Worm (Caenorhabditis elegans) whole organism, young adult: ENCODE measurements around the gene pll-1.

Experiments used
- C17E4.6 ChIP-seq: fragments of 200-800 bp; sonication (Bioruptor generic); IDR thresholded peaks from 2 replicates; pipeline ENCODE4 v1.3.6; 2022; ENCODE audit warnings: missing genetic modification reagents, missing genetic modification characterization, missing compliant biosample characterization
- F22D6.2 ChIP-seq: sonication (generic microtip); optimal IDR thresholded peaks from 2 replicates; lab custom pipeline; 2016; ENCODE audit warnings: mild to moderate bottlenecking, missing genetic modification characterization, missing compliant biosample characterization
- F37B4.10 ChIP-seq: fragments of 200-800 bp; sonication (Bioruptor generic); IDR thresholded peaks from 2 replicates; pipeline ENCODE4 v1.3.6; 2022; ENCODE audit warnings: missing genetic modification characterization, missing compliant biosample characterization
- F39B2.1 ChIP-seq: fragments of 200-800 bp; sonication (Bioruptor generic); IDR thresholded peaks from 2 replicates; pipeline ENCODE4 v1.3.6; 2022; ENCODE audit warnings: missing genetic modification reagents, missing genetic modification characterization, missing compliant biosample characterization
- F52B5.7 ChIP-seq: sonication (generic microtip); optimal IDR thresholded peaks from 2 replicates; lab custom pipeline; 2016; ENCODE audit warnings: mild to moderate bottlenecking, missing genetic modification characterization, missing compliant biosample characterization
- K12H6.12 ChIP-seq: fragments of 200-800 bp; sonication (Bioruptor generic); optimal IDR thresholded peaks from 2 replicates; lab custom pipeline; 2018; ENCODE audit warnings: mild to moderate bottlenecking, missing genetic modification characterization, missing compliant biosample characterization
- Y56A3A.18 ChIP-seq: fragments of 200-800 bp; sonication (Bioruptor generic); IDR thresholded peaks from 2 replicates; pipeline ENCODE4 v1.3.6; 2022; ENCODE audit warnings: missing genetic modification reagents, missing genetic modification characterization, missing compliant biosample characterization
- akir-1 ChIP-seq: fragments of 200-800 bp; sonication (Bioruptor generic); optimal IDR thresholded peaks from 2 replicates; lab custom pipeline; 2018; ENCODE audit warnings: mild to moderate bottlenecking, missing genetic modification characterization, moderate library complexity, missing compliant biosample characterization
- ama-1 ChIP-seq, 3 experiments: fragments of 150-350 bp in 1 of 3; sonication (generic microtip) in 2 of 3; optimal IDR thresholded peaks; 2 replicates each; lab custom pipeline; 2014 to 2018; ENCODE audit warnings: missing biosample characterization in 2 of 3, missing genetic modification characterization in 2 of 3, missing genetic modification reagents in 2 of 3
- cebp-1 ChIP-seq, 2 experiments: fragments of 200-800 bp in 1 of 2; sonication (Bioruptor generic) in 1 of 2; sonication (generic microtip) in 1 of 2; IDR thresholded peaks in 1 of 2; optimal IDR thresholded peaks in 1 of 2; 2 replicates each; pipeline versions ENCODE4 v1.3.6 to Lab custom; 2017 to 2022; ENCODE audit warnings: missing compliant biosample characterization in 2 of 2, missing genetic modification characterization in 2 of 2, mild to moderate bottlenecking in 1 of 2, missing genetic modification reagents in 1 of 2, moderate library complexity in 1 of 2
- ceh-27 ChIP-seq: fragments of 200-800 bp; sonication (Bioruptor generic); optimal IDR thresholded peaks from 2 replicates; lab custom pipeline; 2018; ENCODE audit warnings: mild to moderate bottlenecking, missing genetic modification characterization, moderate library complexity, missing compliant biosample characterization
- ceh-40 ChIP-seq: fragments of 200-800 bp; sonication (Bioruptor generic); IDR thresholded peaks from 2 replicates; pipeline ENCODE4 v1.3.6; 2022; ENCODE audit warnings: missing genetic modification characterization, missing compliant biosample characterization
- chd-7 ChIP-seq: sonication (generic microtip); optimal IDR thresholded peaks from 2 replicates; lab custom pipeline; 2016; ENCODE audit warnings: mild to moderate bottlenecking, missing genetic modification characterization, moderate library complexity, missing compliant biosample characterization
- dox-1 ChIP-seq: fragments of 200-800 bp; sonication (Bioruptor generic); IDR thresholded peaks from 2 replicates; pipeline ENCODE4 v1.3.6; 2022; ENCODE audit warnings: missing genetic modification reagents, missing genetic modification characterization, missing compliant biosample characterization
- egl-18 ChIP-seq: fragments of 200-800 bp; sonication (Bioruptor generic); IDR thresholded peaks from 2 replicates; pipeline ENCODE4 v1.3.6; 2022; ENCODE audit warnings: missing genetic modification reagents, missing genetic modification characterization, missing compliant biosample characterization
- egl-44 ChIP-seq: fragments of 200-800 bp; sonication (Bioruptor generic); IDR thresholded peaks from 2 replicates; pipeline ENCODE4 v1.3.6; 2022; ENCODE audit warnings: missing genetic modification reagents, missing genetic modification characterization, missing compliant biosample characterization
- egrh-3 ChIP-seq: fragments of 200-800 bp; sonication (Bioruptor generic); IDR thresholded peaks from 2 replicates; pipeline ENCODE4 v1.3.6; 2022; ENCODE audit warnings: missing genetic modification reagents, missing genetic modification characterization, missing compliant biosample characterization
- ekl-4 ChIP-seq: fragments of 200-800 bp; sonication (Bioruptor generic); IDR thresholded peaks from 2 replicates; pipeline ENCODE4 v1.3.6; 2022; ENCODE audit warnings: missing genetic modification reagents, missing genetic modification characterization, missing compliant biosample characterization
- gei-17 ChIP-seq: fragments of 200-800 bp; sonication (Bioruptor generic); optimal IDR thresholded peaks from 2 replicates; lab custom pipeline; 2018; ENCODE audit warnings: mild to moderate bottlenecking, missing genetic modification characterization, missing compliant biosample characterization
- him-1 ChIP-seq: sonication (generic microtip); optimal IDR thresholded peaks from 2 replicates; lab custom pipeline; 2016; ENCODE audit warnings: missing genotype, missing genetic modification reagents, missing genetic modification characterization, missing compliant biosample characterization
- hlh-26 ChIP-seq: fragments of 200-800 bp; sonication (Bioruptor generic); conservative IDR thresholded peaks from 2 replicates; pipeline ENCODE4 v1.3.6; 2022; ENCODE audit warnings: missing genetic modification reagents, missing genetic modification characterization, missing compliant biosample characterization
- hmg-1.2 ChIP-seq: fragments of 200-800 bp; sonication (Bioruptor generic); IDR thresholded peaks from 2 replicates; pipeline ENCODE4 v1.3.6; 2022; ENCODE audit warnings: missing genetic modification reagents, missing genetic modification characterization, missing compliant biosample characterization
- hsf-1 ChIP-seq: fragments of 200-800 bp; sonication (Bioruptor generic); IDR thresholded peaks from 2 replicates; pipeline ENCODE4 v1.3.6; 2022; ENCODE audit warnings: missing genetic modification reagents, missing genetic modification characterization, missing compliant biosample characterization
- let-526 ChIP-seq: fragments of 200-800 bp; sonication (Bioruptor generic); IDR thresholded peaks from 2 replicates; pipeline ENCODE4 v1.3.6; 2022; ENCODE audit warnings: missing genetic modification reagents, missing genetic modification characterization, missing compliant biosample characterization
- lin-26 ChIP-seq: fragments of 200-800 bp; sonication (Bioruptor generic); IDR thresholded peaks from 2 replicates; pipeline ENCODE4 v1.3.6; 2022; ENCODE audit warnings: missing genetic modification reagents, missing genetic modification characterization, missing compliant biosample characterization
- lin-40 ChIP-seq: sonication (generic microtip); optimal IDR thresholded peaks from 2 replicates; lab custom pipeline; 2016; ENCODE audit warnings: missing genetic modification characterization, mild to moderate bottlenecking, missing compliant biosample characterization, missing genotype, missing genetic modification reagents
- lin-54 ChIP-seq: fragments of 200-800 bp; sonication (Bioruptor generic); optimal IDR thresholded peaks from 2 replicates; lab custom pipeline; 2018; ENCODE audit warnings: mild to moderate bottlenecking, missing genetic modification characterization, missing compliant biosample characterization
- nhr-80 ChIP-seq: sonication (generic microtip); optimal IDR thresholded peaks from 2 replicates; lab custom pipeline; 2016; ENCODE audit warnings: missing genetic modification characterization, missing compliant biosample characterization
- pbrm-1 ChIP-seq: fragments of 200-800 bp; sonication (Bioruptor generic); IDR thresholded peaks from 2 replicates; pipeline ENCODE4 v1.3.6; 2022; ENCODE audit warnings: missing genetic modification reagents, missing genetic modification characterization, missing compliant biosample characterization
- rpc-1 ChIP-seq, 2 experiments: fragments of 150-350 bp in 1 of 2; sonication (generic microtip) in 1 of 2; optimal IDR thresholded peaks; 2 replicates each; lab custom pipeline; 2014 to 2018; ENCODE audit warnings: missing biosample characterization in 1 of 2, missing genetic modification characterization in 1 of 2, missing genetic modification reagents in 1 of 2, missing genotype in 1 of 2
- snpc-1.1 ChIP-seq: sonication (generic microtip); optimal IDR thresholded peaks from 2 replicates; lab custom pipeline; 2017; ENCODE audit warnings: missing genetic modification characterization, mild to moderate bottlenecking, missing compliant biosample characterization, antibody characterized with exemption, moderate library complexity, missing genotype, missing genetic modification reagents; ENCODE audit not compliant: insufficient read depth
- tbx-9 ChIP-seq: sonication (generic microtip); optimal IDR thresholded peaks from 2 replicates; lab custom pipeline; 2016; ENCODE audit warnings: borderline replicate concordance, missing genetic modification characterization, inconsistent platforms, missing compliant biosample characterization
- unc-130 ChIP-seq: sonication (generic microtip); optimal IDR thresholded peaks from 2 replicates; lab custom pipeline; 2016; ENCODE audit warnings: missing genetic modification reagents, missing genetic modification characterization, missing compliant biosample characterization
- unc-62 ChIP-seq: fragments of 150-350 bp; optimal IDR thresholded peaks from 2 replicates; lab custom pipeline; 2014; ENCODE audit warnings: missing biosample characterization, missing genetic modification reagents, missing genetic modification characterization
- zfh-2 ChIP-seq: fragments of 200-800 bp; sonication (Bioruptor generic); conservative IDR thresholded peaks from 2 replicates; pipeline ENCODE4 v1.3.6; 2022; ENCODE audit warnings: missing genetic modification reagents, missing genetic modification characterization, missing compliant biosample characterization
- zim-3 ChIP-seq: sonication (generic microtip); optimal IDR thresholded peaks from 2 replicates; lab custom pipeline; 2017; ENCODE audit warnings: mild to moderate bottlenecking, missing genetic modification characterization, moderate library complexity, missing compliant biosample characterization
- ztf-18 ChIP-seq: sonication (generic microtip); optimal IDR thresholded peaks from 2 replicates; lab custom pipeline; 2016; ENCODE audit warnings: missing genotype, mild to moderate bottlenecking, missing genetic modification characterization, missing compliant biosample characterization
- ztf-28 ChIP-seq: fragments of 200-800 bp; sonication (Bioruptor generic); IDR thresholded peaks from 2 replicates; pipeline ENCODE4 v1.3.6; 2022; ENCODE audit warnings: missing genetic modification reagents, missing genetic modification characterization, missing compliant biosample characterization
- ztf-6 ChIP-seq: fragments of 200-800 bp; sonication (Bioruptor generic); IDR thresholded peaks from 2 replicates; pipeline ENCODE4 v1.3.6; 2022; ENCODE audit warnings: missing genetic modification reagents, missing genetic modification characterization, missing compliant biosample characterization

pll-1 gene

ce11 chrIII:343346-344220 lies 22.2 kb upstream of the pll-1 start (continued):
- TF ChIP-seq unc-130 (GFP tag; lab: Kevin White, UChicago) (no peak), ztf-28 (GFP tag; lab: Robert Waterston, UW) (no peak), F37B4.10 (GFP tag; lab: Robert Waterston, UW) (no peak), rpc-1 (optimal IDR thresholded peaks at IDR 0.05; lab: Kevin White, UChicago) (no peak), rpc-1 (tag; optimal IDR thresholded peaks at IDR 0.05; lab: Kevin White, UChicago) (no peak), Y56A3A.18 (GFP tag; lab: Robert Waterston, UW) (no peak), hlh-26 (GFP tag; lab: Robert Waterston, UW) (no peak), akir-1 (no peak), F22D6.2 (tag; lab: Kevin White, UChicago) (no peak), egl-18 (GFP tag; lab: Robert Waterston, UW) (no peak), ceh-40 (GFP tag; lab: Robert Waterston, UW) (no peak), C17E4.6 (GFP tag; lab: Robert Waterston, UW) (no peak), cebp-1 (GFP tag; IDR thresholded peaks at IDR 0.05; lab: Robert Waterston, UW) (no peak), cebp-1 (tag; optimal IDR thresholded peaks at IDR 0.05; lab: Kevin White, UChicago) (peak; percentile 26), egrh-3 (GFP tag; lab: Robert Waterston, UW) (no peak)

- TF ChIP-seq pbrm-1 (GFP tag; lab: Robert Waterston, UW), result peak; percentile 23; the same call in 1 of the 2 replicates
- TF ChIP-seq F52B5.7 (tag; lab: Kevin White, UChicago), result peak; percentile 35
- peak; percentile 42 for TF ChIP-seq ama-1 (optimal IDR thresholded peaks at IDR 0.05; lab: Kevin White, UChicago)
- TF ChIP-seq ama-1 (GFP tag; optimal IDR thresholded peaks at IDR 0.05; lab: Kevin White, UChicago), result no peak
- TF ChIP-seq C17E4.6 (GFP tag; lab: Robert Waterston, UW), result no peak
- 0 out of 2 replicates have a peak, but pooled peaks have one; percentile 4 for TF ChIP-seq hsf-1 (GFP tag; lab: Robert Waterston, UW)
- TF ChIP-seq, all 124 proteins: peak for 4
Observed at ce11 chrIII:344322-344721, 21.4 kb upstream of the pll-1 start.

ce11 chrIII:345503-345902 lies 20.2 kb upstream of the pll-1 start:
- TF ChIP-seq cebp-1 (GFP tag; IDR thresholded peaks at IDR 0.05; lab: Robert Waterston, UW) (no peak), cebp-1 (tag; optimal IDR thresholded peaks at IDR 0.05; lab: Kevin White, UChicago) (peak; percentile 13), lin-54 (GFP tag; lab: Kevin White, UChicago) (no peak), dox-1 (GFP tag; lab: Robert Waterston, UW) (peak; percentile 36; the same call in 1 of the 2 replicates), chd-7 (peak; percentile 18), zfh-2 (GFP tag; lab: Robert Waterston, UW) (peak; percentile 72)

ce11 chrIII:346942-347341 lies 18.8 kb upstream of the pll-1 start:
- TF ChIP-seq F52B5.7 (tag; lab: Kevin White, UChicago) (peak; percentile 0), ztf-18 (tag; lab: Kevin White, UChicago) (no peak), unc-62 (GFP tag; lab: Kevin White, UChicago) (no peak), nhr-80 (no peak), cebp-1 (GFP tag; IDR thresholded peaks at IDR 0.05; lab: Robert Waterston, UW) (no peak), cebp-1 (tag; optimal IDR thresholded peaks at IDR 0.05; lab: Kevin White, UChicago) (no peak), F39B2.1 (GFP tag; lab: Robert Waterston, UW) (no peak), egl-44 (GFP tag; lab: Robert Waterston, UW) (no peak), snpc-1.1 (tag; lab: Kevin White, UChicago) (no peak), lin-26 (no peak), gei-17 (GFP tag; lab: Kevin White, UChicago) (no peak), K12H6.12 (tag; lab: Kevin White, UChicago) (no peak), zim-3 (no peak), hmg-1.2 (no peak), egl-18 (GFP tag; lab: Robert Waterston, UW) (no peak), ztf-6 (GFP tag; lab: Robert Waterston, UW) (0 out of 2 replicates have a peak, but pooled peaks have one; percentile 21), hsf-1 (GFP tag; lab: Robert Waterston, UW) (no peak), tbx-9 (tag; lab: Kevin White, UChicago) (no peak), ceh-40 (GFP tag; lab: Robert Waterston, UW) (no peak), egrh-3 (GFP tag; lab: Robert Waterston, UW) (no peak), him-1 (tag; lab: Kevin White, UChicago) (no peak), let-526 (GFP tag; lab: Robert Waterston, UW) (no peak), ceh-27 (GFP tag; lab: Kevin White, UChicago) (no peak), ekl-4 (GFP tag; lab: Robert Waterston, UW) (no peak), lin-40 (tag; lab: Kevin White, UChicago) (no peak)
